Worm (Caenorhabditis elegans) whole organism, young adult: Measurements from ENCODE around the gene mfn-1.

ENCODE experiments used
- B0035.1 ChIP-seq: sonication (generic microtip); optimal IDR thresholded peaks from 2 replicates; lab custom pipeline; 2016; ENCODE audit warnings: missing genetic modification characterization, mild to moderate bottlenecking, missing compliant biosample characterization, missing genotype, missing genetic modification reagents
- F37B4.10 ChIP-seq: fragments of 200-800 bp; sonication (Bioruptor generic); IDR thresholded peaks from 2 replicates; pipeline ENCODE4 v1.3.6; 2022; ENCODE audit warnings: missing genetic modification characterization, missing compliant biosample characterization
- F39B2.1 ChIP-seq: fragments of 200-800 bp; sonication (Bioruptor generic); IDR thresholded peaks from 2 replicates; pipeline ENCODE4 v1.3.6; 2022; ENCODE audit warnings: missing genetic modification reagents, missing genetic modification characterization, missing compliant biosample characterization
- F49E8.2 ChIP-seq: sonication (generic microtip); optimal IDR thresholded peaks from 3 replicates; lab custom pipeline; 2017; ENCODE audit warnings: missing genetic modification characterization, mild to moderate bottlenecking, missing compliant biosample characterization, antibody characterized with exemption, moderate library complexity; ENCODE audit not compliant: insufficient read depth
- F57A8.1 ChIP-seq: fragments of 200-800 bp; sonication (Bioruptor generic); optimal IDR thresholded peaks from 2 replicates; lab custom pipeline; 2018; ENCODE audit warnings: mild to moderate bottlenecking, missing genetic modification characterization, moderate library complexity, missing compliant biosample characterization
- F57C9.4 ChIP-seq: sonication (generic microtip); optimal IDR thresholded peaks from 2 replicates; lab custom pipeline; 2017; ENCODE audit warnings: mild to moderate bottlenecking, missing genetic modification characterization, missing compliant biosample characterization
- K12H6.12 ChIP-seq: fragments of 200-800 bp; sonication (Bioruptor generic); optimal IDR thresholded peaks from 2 replicates; lab custom pipeline; 2018; ENCODE audit warnings: mild to moderate bottlenecking, missing genetic modification characterization, missing compliant biosample characterization
- T26A5.8 ChIP-seq: sonication (generic microtip); optimal IDR thresholded peaks from 2 replicates; lab custom pipeline; 2016; ENCODE audit warnings: missing genetic modification characterization, missing compliant biosample characterization
- Y53G8AR.9 ChIP-seq: fragments of 200-800 bp; sonication (Bioruptor generic); conservative IDR thresholded peaks from 2 replicates; pipeline ENCODE4 v1.3.6; 2022; ENCODE audit warnings: missing genetic modification reagents, missing genetic modification characterization, missing compliant biosample characterization
- Y67H2A.10 ChIP-seq: fragments of 200-800 bp; sonication (Bioruptor generic); conservative IDR thresholded peaks from 2 replicates; pipeline ENCODE4 v1.3.6; 2022; ENCODE audit warnings: missing genetic modification reagents, missing genetic modification characterization, missing compliant biosample characterization
- ZK185.1 ChIP-seq: sonication (generic microtip); optimal IDR thresholded peaks from 2 replicates; lab custom pipeline; 2016; ENCODE audit warnings: mild to moderate bottlenecking, missing genetic modification characterization, missing compliant biosample characterization; ENCODE audit not compliant: poor library complexity, severe bottlenecking
- athp-1 ChIP-seq: sonication (generic microtip); optimal IDR thresholded peaks from 2 replicates; lab custom pipeline; 2017; ENCODE audit warnings: mild to moderate bottlenecking, missing genetic modification characterization, missing compliant biosample characterization
- cebp-1 ChIP-seq, 2 experiments: fragments of 200-800 bp in 1 of 2; sonication (Bioruptor generic) in 1 of 2; sonication (generic microtip) in 1 of 2; IDR thresholded peaks in 1 of 2; optimal IDR thresholded peaks in 1 of 2; 2 replicates each; pipeline versions ENCODE4 v1.3.6 to Lab custom; 2017 to 2022; ENCODE audit warnings: missing compliant biosample characterization in 2 of 2, missing genetic modification characterization in 2 of 2, mild to moderate bottlenecking in 1 of 2, missing genetic modification reagents in 1 of 2, moderate library complexity in 1 of 2
- cebp-2 ChIP-seq: fragments of 200-800 bp; sonication (Bioruptor generic); IDR thresholded peaks from 2 replicates; pipeline ENCODE4 v1.3.6; 2022; ENCODE audit warnings: missing genetic modification characterization, missing compliant biosample characterization
- ceh-40 ChIP-seq: fragments of 200-800 bp; sonication (Bioruptor generic); IDR thresholded peaks from 2 replicates; pipeline ENCODE4 v1.3.6; 2022; ENCODE audit warnings: missing genetic modification characterization, missing compliant biosample characterization
- ceh-58 ChIP-seq: fragments of 200-800 bp; sonication (Bioruptor generic); IDR thresholded peaks from 2 replicates; pipeline ENCODE4 v1.3.6; 2022; ENCODE audit warnings: missing genetic modification characterization, missing compliant biosample characterization
- ceh-91 ChIP-seq: fragments of 200-800 bp; sonication (Bioruptor generic); IDR thresholded peaks from 2 replicates; pipeline ENCODE4 v1.3.6; 2022; ENCODE audit warnings: missing genetic modification reagents, missing genetic modification characterization, missing compliant biosample characterization
- chd-7 ChIP-seq: sonication (generic microtip); optimal IDR thresholded peaks from 2 replicates; lab custom pipeline; 2016; ENCODE audit warnings: mild to moderate bottlenecking, missing genetic modification characterization, moderate library complexity, missing compliant biosample characterization
- egl-44 ChIP-seq: fragments of 200-800 bp; sonication (Bioruptor generic); IDR thresholded peaks from 2 replicates; pipeline ENCODE4 v1.3.6; 2022; ENCODE audit warnings: missing genetic modification reagents, missing genetic modification characterization, missing compliant biosample characterization
- egrh-3 ChIP-seq: fragments of 200-800 bp; sonication (Bioruptor generic); IDR thresholded peaks from 2 replicates; pipeline ENCODE4 v1.3.6; 2022; ENCODE audit warnings: missing genetic modification reagents, missing genetic modification characterization, missing compliant biosample characterization
- fkh-3 ChIP-seq: sonication (generic microtip); optimal IDR thresholded peaks from 2 replicates; lab custom pipeline; 2016; ENCODE audit warnings: mild to moderate bottlenecking, missing genetic modification characterization, missing compliant biosample characterization
- gei-17 ChIP-seq: fragments of 200-800 bp; sonication (Bioruptor generic); optimal IDR thresholded peaks from 2 replicates; lab custom pipeline; 2018; ENCODE audit warnings: mild to moderate bottlenecking, missing genetic modification characterization, missing compliant biosample characterization
- hmg-1.2 ChIP-seq: fragments of 200-800 bp; sonication (Bioruptor generic); IDR thresholded peaks from 2 replicates; pipeline ENCODE4 v1.3.6; 2022; ENCODE audit warnings: missing genetic modification reagents, missing genetic modification characterization, missing compliant biosample characterization
- lag-1 ChIP-seq: fragments of 200-800 bp; sonication (Bioruptor generic); IDR thresholded peaks from 2 replicates; pipeline ENCODE4 v1.3.6; 2022; ENCODE audit warnings: missing genetic modification reagents, missing genetic modification characterization, missing compliant biosample characterization
- lin-54 ChIP-seq: fragments of 200-800 bp; sonication (Bioruptor generic); optimal IDR thresholded peaks from 2 replicates; lab custom pipeline; 2018; ENCODE audit warnings: mild to moderate bottlenecking, missing genetic modification characterization, missing compliant biosample characterization
- lir-1 ChIP-seq: fragments of 200-800 bp; sonication (Bioruptor generic); conservative IDR thresholded peaks from 2 replicates; pipeline ENCODE4 v1.3.6; 2022; ENCODE audit warnings: missing genetic modification reagents, missing genetic modification characterization, missing compliant biosample characterization
- mcd-1 ChIP-seq: fragments of 200-800 bp; sonication (Bioruptor generic); IDR thresholded peaks from 2 replicates; pipeline ENCODE4 v1.3.6; 2022; ENCODE audit warnings: missing genetic modification reagents, missing genetic modification characterization, missing compliant biosample characterization
- mel-28 ChIP-seq: sonication (generic microtip); optimal IDR thresholded peaks from 2 replicates; lab custom pipeline; 2016; ENCODE audit warnings: borderline replicate concordance, mild to moderate bottlenecking, missing genetic modification characterization, missing compliant biosample characterization
- mes-4 ChIP-seq: sonication (generic microtip); optimal IDR thresholded peaks from 2 replicates; lab custom pipeline; 2016; ENCODE audit warnings: missing genotype, missing genetic modification characterization, missing compliant biosample characterization
- nfya-2 ChIP-seq: fragments of 200-800 bp; sonication (Bioruptor generic); IDR thresholded peaks from 2 replicates; pipeline ENCODE4 v1.3.6; 2022; ENCODE audit warnings: missing genetic modification reagents, missing genetic modification characterization, missing compliant biosample characterization
- nhr-179 ChIP-seq: sonication (generic microtip); optimal IDR thresholded peaks from 2 replicates; lab custom pipeline; 2016; ENCODE audit warnings: mild to moderate bottlenecking, missing genetic modification characterization, missing compliant biosample characterization
- nhr-80 ChIP-seq: sonication (generic microtip); optimal IDR thresholded peaks from 2 replicates; lab custom pipeline; 2016; ENCODE audit warnings: missing genetic modification characterization, missing compliant biosample characterization
- pbrm-1 ChIP-seq: fragments of 200-800 bp; sonication (Bioruptor generic); IDR thresholded peaks from 2 replicates; pipeline ENCODE4 v1.3.6; 2022; ENCODE audit warnings: missing genetic modification reagents, missing genetic modification characterization, missing compliant biosample characterization
- rcor-1 ChIP-seq: fragments of 200-800 bp; sonication (Bioruptor generic); IDR thresholded peaks from 2 replicates; pipeline ENCODE4 v1.3.6; 2022; ENCODE audit warnings: missing genetic modification reagents, missing genetic modification characterization, missing compliant biosample characterization
- rec-8 ChIP-seq, 2 experiments: sonication (generic microtip); optimal IDR thresholded peaks; 2 replicates each; lab custom pipeline; 2016; ENCODE audit warnings: mild to moderate bottlenecking in 2 of 2, missing genetic modification characterization in 2 of 2, missing genetic modification reagents in 2 of 2, missing genotype in 2 of 2, missing biosample characterization in 1 of 2, missing compliant biosample characterization in 1 of 2, moderate library complexity in 1 of 2
- sea-2 ChIP-seq: fragments of 200-800 bp; sonication (Bioruptor generic); IDR thresholded peaks from 2 replicates; pipeline ENCODE4 v1.3.6; 2022; ENCODE audit warnings: missing genetic modification characterization, missing compliant biosample characterization
- sptf-2 ChIP-seq: fragments of 200-800 bp; sonication (Bioruptor generic); optimal IDR thresholded peaks from 2 replicates; lab custom pipeline; 2018; ENCODE audit warnings: mild to moderate bottlenecking, missing genetic modification characterization, missing compliant biosample characterization
- tbp1 ChIP-seq: fragments of 200-800 bp; sonication (Bioruptor generic); optimal IDR thresholded peaks from 2 replicates; lab custom pipeline; 2018; ENCODE audit warnings: mild to moderate bottlenecking, missing genetic modification characterization, missing compliant biosample characterization
- tlf-1 ChIP-seq: fragments of 200-800 bp; sonication (Bioruptor generic); optimal IDR thresholded peaks from 2 replicates; lab custom pipeline; 2018; ENCODE audit warnings: mild to moderate bottlenecking, missing genetic modification characterization, missing compliant biosample characterization
- unc-130 ChIP-seq: sonication (generic microtip); optimal IDR thresholded peaks from 2 replicates; lab custom pipeline; 2016; ENCODE audit warnings: missing genetic modification reagents, missing genetic modification characterization, missing compliant biosample characterization
- xnd-1 ChIP-seq: sonication (generic microtip); optimal IDR thresholded peaks from 2 replicates; lab custom pipeline; 2016; ENCODE audit warnings: missing genotype, missing genetic modification reagents, missing genetic modification characterization, missing compliant biosample characterization
- ztf-18 ChIP-seq: sonication (generic microtip); optimal IDR thresholded peaks from 2 replicates; lab custom pipeline; 2016; ENCODE audit warnings: missing genotype, mild to moderate bottlenecking, missing genetic modification characterization, missing compliant biosample characterization
- ztf-22 ChIP-seq: fragments of 200-800 bp; sonication (Bioruptor generic); optimal IDR thresholded peaks from 2 replicates; lab custom pipeline; 2018; ENCODE audit warnings: mild to moderate bottlenecking, missing genetic modification characterization, moderate library complexity, missing compliant biosample characterization
- ztf-26 ChIP-seq: sonication (generic microtip); optimal IDR thresholded peaks from 2 replicates; lab custom pipeline; 2017; ENCODE audit warnings: missing genetic modification characterization, missing compliant biosample characterization
- ztf-3 ChIP-seq: fragments of 200-800 bp; sonication (Bioruptor generic); optimal IDR thresholded peaks from 2 replicates; lab custom pipeline; 2018; ENCODE audit warnings: mild to moderate bottlenecking, missing genetic modification characterization, missing compliant biosample characterization

Gene mfn-1

DNA sequence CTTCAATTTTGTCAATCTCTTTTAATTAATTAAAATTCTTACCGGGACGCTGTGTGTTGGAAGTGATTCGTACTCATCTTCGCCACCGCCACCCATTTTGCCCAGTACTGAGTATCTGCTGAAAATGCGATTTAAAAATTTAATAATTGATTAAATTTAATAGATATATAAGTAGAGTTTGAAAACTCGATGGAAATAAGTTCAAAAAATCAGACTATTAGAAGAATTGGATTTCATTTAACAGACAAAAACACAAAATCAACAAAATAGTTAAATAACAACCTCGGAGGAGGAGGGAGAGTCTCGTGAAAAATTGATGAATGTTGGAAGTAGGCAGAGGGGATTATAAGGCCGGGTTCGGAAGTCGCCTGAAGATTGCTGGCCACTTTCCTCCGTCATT, at the start of gene mfn-1:
TSS of gene mfn-1 (minus strand) at position 101 of the 400 bp plus-strand sequence.
- TF ChIP-seq cebp-2 (GFP tag; lab: Robert Waterston, UW): no peak
- no peak for TF ChIP-seq ZK185.1 (tag; lab: Kevin White, UChicago)
- no peak for TF ChIP-seq rec-8 (tag; optimal IDR thresholded peaks at IDR 0.05; lab: Kevin White, UChicago)
- TF ChIP-seq unc-130 (GFP tag; lab: Kevin White, UChicago): no peak
- no peak for TF ChIP-seq lir-1
- TF ChIP-seq ztf-18 (tag; lab: Kevin White, UChicago): no peak
- no peak for TF ChIP-seq ceh-91 (GFP tag; lab: Robert Waterston, UW)
- no peak for TF ChIP-seq nhr-80 (tag; lab: Kevin White, UChicago)
- no peak for TF ChIP-seq athp-1 (tag; lab: Kevin White, UChicago)

DNA sequence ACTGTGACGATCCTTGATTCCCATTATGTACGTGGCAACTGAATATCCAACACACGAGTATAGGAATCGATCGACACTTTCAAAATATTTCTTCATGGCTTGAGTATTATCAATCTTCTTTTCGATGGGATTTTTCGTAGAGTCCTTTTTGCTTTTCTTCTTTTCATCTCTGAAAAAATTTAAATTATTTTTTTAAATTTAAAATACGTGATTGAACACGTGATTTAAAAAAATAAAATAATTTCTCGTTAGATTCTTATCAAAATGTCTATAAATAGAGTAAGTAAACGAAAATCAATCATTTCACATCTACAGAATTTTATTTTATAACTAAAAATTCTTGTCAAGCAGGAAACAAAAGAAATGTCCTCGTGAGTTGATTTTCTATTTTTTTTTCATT, 49.5 kb upstream of the mfn-1 start, which contains the start of gene Y62F5A.10:
TSS of gene Y62F5A.10 (plus strand) at position 301 of the 400 bp plus-strand sequence.
- no peak for TF ChIP-seq lag-1 (GFP tag; lab: Robert Waterston, UW)
- no peak for TF ChIP-seq F39B2.1 (GFP tag; lab: Robert Waterston, UW)
- no peak for TF ChIP-seq egl-44
- TF ChIP-seq ztf-3: no peak
- TF ChIP-seq nfya-2 (GFP tag; lab: Robert Waterston, UW): no peak
- no peak for TF ChIP-seq lir-1
- TF ChIP-seq lin-54 (GFP tag; lab: Kevin White, UChicago): no peak
- TF ChIP-seq tbp1 (GFP tag; lab: Kevin White, UChicago): no peak
- TF ChIP-seq ceh-40: no peak
- no peak for TF ChIP-seq F37B4.10
- TF ChIP-seq nhr-179 (tag; lab: Kevin White, UChicago): no peak
- no peak for TF ChIP-seq ceh-58 (GFP tag; lab: Robert Waterston, UW)
- TF ChIP-seq mel-28: no peak
- TF ChIP-seq sptf-2 (GFP tag; lab: Kevin White, UChicago): no peak
- no peak for TF ChIP-seq chd-7 (tag; lab: Kevin White, UChicago)
- no peak for TF ChIP-seq fkh-3 (tag; lab: Kevin White, UChicago)
- no peak for TF ChIP-seq mes-4
- no peak for TF ChIP-seq ztf-26 (tag; lab: Kevin White, UChicago)
- TF ChIP-seq tlf-1 (GFP tag; lab: Kevin White, UChicago): no peak

DNA sequence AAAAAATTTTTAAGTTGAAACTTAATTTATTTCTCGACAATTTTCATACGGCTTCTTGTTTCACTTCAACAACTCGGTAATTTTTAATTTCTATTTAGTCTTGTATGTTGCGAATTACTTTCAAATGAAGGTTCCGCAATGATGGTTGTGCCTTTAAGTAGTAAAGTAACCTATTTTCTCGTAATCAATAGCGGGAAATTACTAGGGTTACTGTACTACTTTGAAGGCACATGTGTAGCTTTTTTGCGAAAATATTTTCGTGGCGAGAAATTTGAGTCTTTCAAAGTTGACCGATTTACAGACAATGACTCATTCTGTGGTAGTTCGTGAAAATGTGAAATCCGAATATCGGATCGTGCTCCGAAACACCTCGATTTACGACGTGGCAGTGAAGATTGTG, 46.4 kb upstream of the mfn-1 start, which contains the start of gene B0334.10:
TSS of gene B0334.10 (plus strand) at position 301 of the 400 bp plus-strand sequence.
- TF ChIP-seq pbrm-1: no peak
- no peak for TF ChIP-seq ztf-22 (GFP tag; lab: Kevin White, UChicago)
- TF ChIP-seq T26A5.8 (tag; lab: Kevin White, UChicago): no peak
- no peak for TF ChIP-seq Y67H2A.10 (GFP tag; lab: Robert Waterston, UW)
- no peak for TF ChIP-seq F49E8.2 (tag; lab: Kevin White, UChicago)

DNA sequence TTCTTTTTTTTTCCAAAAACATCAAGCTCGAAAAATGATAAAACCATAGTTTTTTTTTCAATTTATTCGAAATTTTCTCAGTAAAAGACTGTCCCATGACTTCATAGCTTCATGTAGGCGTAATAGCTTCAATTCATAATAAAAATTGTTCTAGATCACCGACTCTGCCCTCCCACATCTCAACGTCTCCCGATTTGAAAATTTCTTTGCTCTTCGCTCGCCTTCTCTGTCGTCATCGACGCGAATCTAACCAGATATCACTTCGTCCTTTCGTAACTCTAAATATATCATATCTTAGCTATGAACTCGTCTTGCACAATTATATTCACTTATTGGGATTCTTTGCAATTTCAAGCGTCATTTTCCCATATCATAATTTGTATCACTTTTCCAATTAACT, 43.0 kb upstream of the mfn-1 start, which contains the start of gene srh-44:
TSS of gene srh-44 (plus strand) at position 301 of the 400 bp plus-strand sequence.
- no peak for TF ChIP-seq xnd-1 (tag; lab: Kevin White, UChicago)
- TF ChIP-seq K12H6.12 (tag; lab: Kevin White, UChicago): no peak
- no peak for TF ChIP-seq cebp-1 (GFP tag; IDR thresholded peaks at IDR 0.05; lab: Robert Waterston, UW)
- no peak for TF ChIP-seq cebp-1 (tag; optimal IDR thresholded peaks at IDR 0.05; lab: Kevin White, UChicago)
- TF ChIP-seq B0035.1: no peak
- no peak for TF ChIP-seq sea-2 (GFP tag; lab: Robert Waterston, UW)
- no peak for TF ChIP-seq Y53G8AR.9 (GFP tag; lab: Robert Waterston, UW)
- no peak for TF ChIP-seq F57C9.4 (tag; lab: Kevin White, UChicago)
- TF ChIP-seq rcor-1 (GFP tag; lab: Robert Waterston, UW): no peak
- TF ChIP-seq F39B2.1 (GFP tag; lab: Robert Waterston, UW): no peak
- no peak for TF ChIP-seq hmg-1.2 (GFP tag; lab: Robert Waterston, UW)
- no peak for TF ChIP-seq gei-17 (GFP tag; lab: Kevin White, UChicago)
- no peak for TF ChIP-seq F37B4.10
- TF ChIP-seq egrh-3 (GFP tag; lab: Robert Waterston, UW): no peak
- TF ChIP-seq mcd-1 (GFP tag; lab: Robert Waterston, UW): no peak
- TF ChIP-seq F57A8.1 (GFP tag; lab: Kevin White, UChicago): no peak
